Fruit fly (Drosophila melanogaster) whole organism, embryonic: ENCODE results near the gene Baldspot.

Experiments
- Adf1 ChIP-seq: fragments of 200-800 bp; sonication (Bioruptor generic); IDR thresholded peaks from 2 replicates; pipeline ENCODE4 v1.3.6; 2022; ENCODE audit warnings: missing biosample characterization, missing genetic modification characterization
- CG10147 ChIP-seq: fragments of 200-800 bp; sonication (Bioruptor generic); optimal IDR thresholded peaks from 2 replicates; lab custom pipeline; 2019; ENCODE audit warnings: missing biosample characterization, mild to moderate bottlenecking, missing genetic modification characterization, moderate library complexity
- CG10543 ChIP-seq: fragments of 200-800 bp; sonication (Bioruptor generic); optimal IDR thresholded peaks from 3 replicates; lab custom pipeline; 2017; ENCODE audit warnings: missing biosample characterization, mild to moderate bottlenecking, missing genetic modification characterization, moderate library complexity
- CG11085 ChIP-seq: fragments of 200-800 bp; sonication (Bioruptor generic); IDR thresholded peaks from 2 replicates; pipeline ENCODE4 v1.3.6; 2022; ENCODE audit warnings: missing biosample characterization, missing genetic modification characterization
- CG11696 ChIP-seq: fragments of 200-800 bp; sonication (Bioruptor generic); IDR thresholded peaks from 2 replicates; pipeline ENCODE4 v1.3.6; 2022; ENCODE audit warnings: missing biosample characterization, missing genetic modification characterization
- CG12219 ChIP-seq: fragments of 200-800 bp; sonication (Bioruptor generic); optimal IDR thresholded peaks from 3 replicates; lab custom pipeline; 2018; ENCODE audit warnings: missing biosample characterization, mild to moderate bottlenecking, missing genetic modification characterization
- CG14014 ChIP-seq: fragments of 200-800 bp; sonication (Bioruptor generic); IDR thresholded peaks from 2 replicates; pipeline ENCODE4 v1.3.6; 2022; ENCODE audit warnings: missing biosample characterization, missing genetic modification characterization
- CG15011 ChIP-seq: fragments of 200-800 bp; sonication (Bioruptor generic); optimal IDR thresholded peaks from 3 replicates; lab custom pipeline; 2018; ENCODE audit warnings: missing biosample characterization, mild to moderate bottlenecking, missing genetic modification characterization
- CG1603 ChIP-seq: fragments of 200-800 bp; sonication (Bioruptor generic); optimal IDR thresholded peaks from 2 replicates; lab custom pipeline; 2019; ENCODE audit warnings: missing biosample characterization, mild to moderate bottlenecking, missing genetic modification characterization, moderate library complexity
- CG17328 ChIP-seq: fragments of 200-800 bp; sonication (Bioruptor generic); IDR thresholded peaks from 2 replicates; pipeline ENCODE4 v1.3.6; 2022; ENCODE audit warnings: missing biosample characterization, missing genetic modification characterization
- CG17612 ChIP-seq: fragments of 200-800 bp; sonication (Bioruptor generic); IDR thresholded peaks from 2 replicates; pipeline ENCODE4 v1.3.6; 2022; ENCODE audit warnings: missing biosample characterization, missing genetic modification characterization
- CG18764 ChIP-seq: fragments of 200-800 bp; sonication (Bioruptor generic); optimal IDR thresholded peaks from 3 replicates; lab custom pipeline; 2016; ENCODE audit warnings: missing biosample characterization, missing genetic modification characterization
- CG2875 ChIP-seq: fragments of 200-800 bp; sonication (Bioruptor generic); optimal IDR thresholded peaks from 2 replicates; lab custom pipeline; 2017; ENCODE audit warnings: missing biosample characterization, mild to moderate bottlenecking, missing genetic modification characterization, missing genetic modification reagents
- CG33213 ChIP-seq: fragments of 200-800 bp; sonication (Bioruptor generic); optimal IDR thresholded peaks from 3 replicates; lab custom pipeline; 2016; ENCODE audit warnings: missing biosample characterization, missing genetic modification characterization
- CG34224 ChIP-seq: fragments of 200-800 bp; sonication (Bioruptor generic); IDR thresholded peaks from 3 replicates; pipeline ENCODE4 v1.3.6; 2022; ENCODE audit warnings: missing biosample characterization, missing genetic modification characterization; ENCODE audit not compliant: partially characterized antibody
- CG3838 ChIP-seq: fragments of 200-800 bp; sonication (Bioruptor generic); optimal IDR thresholded peaks from 3 replicates; lab custom pipeline; 2016; ENCODE audit warnings: missing biosample characterization, missing genetic modification characterization
- CG5245 ChIP-seq: fragments of 200-800 bp; sonication (Bioruptor generic); optimal IDR thresholded peaks from 3 replicates; lab custom pipeline; 2016; ENCODE audit warnings: missing biosample characterization, missing genetic modification characterization
- CG6254 ChIP-seq: fragments of 200-800 bp; sonication (Bioruptor generic); optimal IDR thresholded peaks from 3 replicates; lab custom pipeline; 2017; ENCODE audit warnings: mild to moderate bottlenecking, missing biosample characterization, missing genetic modification reagents, missing genetic modification characterization
- CG7556 ChIP-seq: fragments of 200-800 bp; sonication (Bioruptor generic); optimal IDR thresholded peaks from 2 replicates; lab custom pipeline; 2017; ENCODE audit warnings: missing biosample characterization, mild to moderate bottlenecking, missing genetic modification characterization
- CG7839 ChIP-seq: fragments of 200-800 bp; sonication (Bioruptor generic); optimal IDR thresholded peaks from 3 replicates; lab custom pipeline; 2018; ENCODE audit warnings: missing biosample characterization, mild to moderate bottlenecking, missing genetic modification characterization, moderate library complexity
- CG9215 ChIP-seq: fragments of 200-800 bp; sonication (Bioruptor generic); IDR thresholded peaks from 2 replicates; pipeline ENCODE4 v1.3.6; 2022; ENCODE audit warnings: missing biosample characterization, missing genetic modification characterization
- Dad ChIP-seq: fragments of 200-800 bp; sonication (Bioruptor generic); optimal IDR thresholded peaks from 3 replicates; lab custom pipeline; 2016; ENCODE audit warnings: missing biosample characterization, missing genetic modification characterization
- Dbx ChIP-seq: fragments of 200-800 bp; sonication (Bioruptor generic); IDR thresholded peaks from 3 replicates; pipeline ENCODE4 v1.3.6; 2022; ENCODE audit warnings: missing biosample characterization, missing genetic modification characterization
- Dfd ChIP-seq, 2 experiments: fragments of >200 bp; optimal IDR thresholded peaks; 2 replicates each; lab custom pipeline; 2017; ENCODE audit warnings: missing biosample characterization in 2 of 2, missing genetic modification characterization in 2 of 2
- Dll ChIP-seq: fragments of 200-800 bp; sonication (Bioruptor generic); IDR thresholded peaks from 4 replicates; pipeline ENCODE4 v1.3.6; 2022; ENCODE audit warnings: missing biosample characterization, missing genetic modification characterization; ENCODE audit not compliant: partially characterized antibody
- Eip74EF ChIP-seq, 2 experiments: fragments of 200-800 bp in 1 of 2; fragments of >200 bp in 1 of 2; sonication (Bioruptor generic) in 1 of 2; optimal IDR thresholded peaks; 2 replicates each; lab custom pipeline; 2017 to 2019; ENCODE audit warnings: missing biosample characterization in 2 of 2, missing genetic modification characterization in 2 of 2, mild to moderate bottlenecking in 1 of 2, moderate library complexity in 1 of 2
- Fer2 ChIP-seq: fragments of 200-800 bp; sonication (Bioruptor generic); optimal IDR thresholded peaks from 2 replicates; lab custom pipeline; 2018; ENCODE audit warnings: missing biosample characterization, mild to moderate bottlenecking, missing genetic modification characterization, moderate library complexity
- HLH4C ChIP-seq: fragments of 200-800 bp; sonication (Bioruptor generic); IDR thresholded peaks from 3 replicates; pipeline ENCODE4 v1.3.6; 2022; ENCODE audit warnings: missing biosample characterization, missing genetic modification characterization; ENCODE audit not compliant: partially characterized antibody
- Myb ChIP-seq: fragments of 200-800 bp; sonication (Bioruptor generic); optimal IDR thresholded peaks from 2 replicates; lab custom pipeline; 2016; ENCODE audit warnings: missing biosample characterization, missing genetic modification characterization
- Opbp ChIP-seq: fragments of 200-800 bp; sonication (Bioruptor generic); IDR thresholded peaks from 3 replicates; pipeline ENCODE4 v1.3.6; 2022; ENCODE audit warnings: missing biosample characterization, missing genetic modification characterization; ENCODE audit not compliant: partially characterized antibody
- Side ChIP-seq: fragments of 200-800 bp; sonication (Bioruptor generic); optimal IDR thresholded peaks from 2 replicates; lab custom pipeline; 2016; ENCODE audit warnings: missing biosample characterization, missing genetic modification characterization
- Sin3A ChIP-seq: fragments of >200 bp; optimal IDR thresholded peaks from 2 replicates; lab custom pipeline; 2018
- Sry-β ChIP-seq: fragments of 200-800 bp; sonication (Bioruptor generic); optimal IDR thresholded peaks from 2 replicates; lab custom pipeline; 2018; ENCODE audit warnings: missing biosample characterization, mild to moderate bottlenecking, missing genetic modification characterization, moderate library complexity
- bsh ChIP-seq, 2 experiments: fragments of 200-800 bp; sonication (Bioruptor generic); optimal IDR thresholded peaks; 2 replicates each; lab custom pipeline; 2017 to 2018; ENCODE audit warnings: mild to moderate bottlenecking in 2 of 2, missing biosample characterization in 2 of 2, missing genetic modification characterization in 2 of 2, moderate library complexity in 1 of 2
- caup ChIP-seq: fragments of 200-800 bp; sonication (Bioruptor generic); optimal IDR thresholded peaks from 3 replicates; lab custom pipeline; 2017; ENCODE audit warnings: missing biosample characterization, mild to moderate bottlenecking, missing genetic modification characterization, moderate library complexity; ENCODE audit not compliant: severe bottlenecking
- dimm ChIP-seq: fragments of 200-800 bp; sonication (Bioruptor generic); IDR thresholded peaks from 2 replicates; pipeline ENCODE4 v1.3.6; 2022; ENCODE audit warnings: missing biosample characterization, missing genetic modification characterization
- exex ChIP-seq: fragments of 200-800 bp; sonication (Bioruptor generic); optimal IDR thresholded peaks from 4 replicates; lab custom pipeline; 2018; ENCODE audit warnings: missing biosample characterization, mild to moderate bottlenecking, missing genetic modification characterization, moderate library complexity
- hkb ChIP-seq, 2 experiments: fragments of 200-800 bp in 1 of 2; fragments of >200 bp in 1 of 2; sonication (Bioruptor generic) in 1 of 2; IDR thresholded peaks in 1 of 2; optimal IDR thresholded peaks in 1 of 2; 2 replicates each; pipeline versions ENCODE4 v1.3.6 to Lab custom; 2017 to 2022; ENCODE audit warnings: missing biosample characterization in 1 of 2, missing genetic modification characterization in 1 of 2
- insv ChIP-seq, 2 experiments: fragments of 200-800 bp; sonication (Bioruptor generic); optimal IDR thresholded peaks; 3 replicates each; lab custom pipeline; 2016 to 2018; ENCODE audit warnings: missing biosample characterization in 2 of 2, missing genetic modification characterization in 2 of 2
- klu ChIP-seq: fragments of 200-800 bp; sonication (Bioruptor generic); IDR thresholded peaks from 2 replicates; pipeline ENCODE4 v1.3.6; 2022; ENCODE audit warnings: missing biosample characterization, missing genetic modification characterization
- maf-S ChIP-seq: fragments of 200-800 bp; sonication (Bioruptor generic); optimal IDR thresholded peaks from 2 replicates; lab custom pipeline; 2016; ENCODE audit warnings: missing biosample characterization, missing genetic modification characterization
- nerfin-2 ChIP-seq: fragments of 200-800 bp; sonication (Bioruptor generic); IDR thresholded peaks from 2 replicates; pipeline ENCODE4 v1.3.6; 2022; ENCODE audit warnings: missing biosample characterization, missing genetic modification characterization; ENCODE audit not compliant: partially characterized antibody
- otp ChIP-seq: fragments of 200-800 bp; sonication (Bioruptor generic); IDR thresholded peaks from 3 replicates; pipeline ENCODE4, ENCODE4 v1.3.6; 2022; ENCODE audit warnings: missing biosample characterization, missing genetic modification characterization
- ranshi ChIP-seq: fragments of 200-800 bp; sonication (Bioruptor generic); IDR thresholded peaks from 2 replicates; pipeline ENCODE4 v1.3.6; 2022; ENCODE audit warnings: missing biosample characterization, missing genetic modification characterization
- sc ChIP-seq, 3 experiments: fragments of >200 bp in 2 of 3; fragments of 200-800 bp in 1 of 3; sonication (Bioruptor generic) in 1 of 3; optimal IDR thresholded peaks; 2 replicates in 2 of 3; 3 replicates in 1 of 3; lab custom pipeline; 2017; ENCODE audit warnings: mild to moderate bottlenecking in 1 of 3, missing biosample characterization in 1 of 3, missing genetic modification characterization in 1 of 3, missing genetic modification reagents in 1 of 3
- sug ChIP-seq: fragments of 200-800 bp; optimal IDR thresholded peaks from 2 replicates; lab custom pipeline; 2019; ENCODE audit warnings: missing biosample characterization, mild to moderate bottlenecking, missing genetic modification characterization, moderate library complexity
- tll ChIP-seq, 2 experiments: fragments of 200-800 bp in 1 of 2; fragments of >200 bp in 1 of 2; sonication (Bioruptor generic) in 1 of 2; optimal IDR thresholded peaks; 2 replicates each; lab custom pipeline; 2017 to 2019; ENCODE audit warnings: missing biosample characterization in 2 of 2, missing genetic modification characterization in 2 of 2, mild to moderate bottlenecking in 1 of 2, moderate library complexity in 1 of 2
- unc-4 ChIP-seq: fragments of 200-800 bp; sonication (Bioruptor generic); IDR thresholded peaks from 2 replicates; pipeline ENCODE4 v1.3.6; 2022; ENCODE audit warnings: missing biosample characterization, missing genetic modification characterization; ENCODE audit not compliant: partially characterized antibody

Baldspot gene

DNA sequence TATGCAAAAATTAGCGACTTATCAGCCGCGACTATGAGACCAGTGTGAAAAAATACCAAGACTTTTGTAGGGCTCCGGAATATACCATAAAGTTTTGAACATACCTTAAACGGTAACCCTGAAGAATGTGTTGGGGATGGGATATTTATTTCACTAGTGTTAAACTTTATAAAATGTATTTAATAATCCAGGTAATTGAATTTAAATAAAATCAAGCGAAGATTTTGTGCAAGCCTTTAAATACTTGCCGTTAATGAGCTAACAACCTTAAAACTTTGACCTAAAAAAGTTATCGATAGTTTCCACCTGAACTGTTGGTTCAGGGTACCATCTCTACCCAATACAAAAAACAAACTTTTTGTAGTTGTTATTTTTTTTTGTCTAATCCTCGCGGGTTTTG is 49.3 kb downstream of the Baldspot start, which contains the start of gene CG4101 (continued):
- peak; percentile 53 for TF ChIP-seq CG7556 (GFP tag; lab: Kevin White, UChicago)
- peak; percentile 71 for TF ChIP-seq HLH4C (GFP tag; lab: Robert Waterston, UW)
- peak; percentile 93 for TF ChIP-seq Dll
- TF ChIP-seq CG7839 (tag; lab: Kevin White, UChicago): peak; percentile 79
- TF ChIP-seq ranshi: peak; percentile 71; the same call in 1 of the 2 replicates
- TF ChIP-seq CG6254 (GFP tag; lab: Kevin White, UChicago): peak; percentile 42
- peak; percentile 70; the same call in 2 of the 3 replicates for TF ChIP-seq Opbp (GFP tag; lab: Robert Waterston, UW)
- TF ChIP-seq hkb (optimal IDR thresholded peaks at IDR 0.05; lab: Kevin White, UChicago): peak; percentile 42
- peak; percentile 71 for TF ChIP-seq hkb (GFP tag; IDR thresholded peaks at IDR 0.05; lab: Robert Waterston, UW)
- TF ChIP-seq otp (GFP tag; lab: Robert Waterston, UW): peak; percentile 66; the same call in 2 of the 3 replicates
- peak; percentile 88 for TF ChIP-seq sug (tag; lab: Kevin White, UChicago)
- peak; percentile 69 for TF ChIP-seq CG17328 (GFP tag; lab: Robert Waterston, UW)
- TF ChIP-seq CG15011 (GFP tag; lab: Kevin White, UChicago): peak; percentile 54
- TF ChIP-seq tll (GFP tag; optimal IDR thresholded peaks at IDR 0.05; lab: Kevin White, UChicago): peak in 1 of 2 experiments; percentile 45
- TF ChIP-seq unc-4 (GFP tag; lab: Robert Waterston, UW): peak; percentile 89
- TF ChIP-seq nerfin-2 (GFP tag; lab: Robert Waterston, UW): no peak
- TF ChIP-seq Eip74EF (GFP tag; optimal IDR thresholded peaks at IDR 0.05; lab: Kevin White, UChicago): peak in 1 of 2 experiments; percentile 34
- peak; percentile 61; the same call in 1 of the 2 replicates for TF ChIP-seq CG11696 (GFP tag; lab: Robert Waterston, UW)
- peak; percentile 53 for TF ChIP-seq exex (tag; lab: Kevin White, UChicago)
- TF ChIP-seq CG34224 (GFP tag; lab: Robert Waterston, UW): peak; percentile 87
- TF ChIP-seq Dbx: peak; percentile 86
- TF ChIP-seq CG3838 (GFP tag; lab: Kevin White, UChicago): peak; percentile 88
- TF ChIP-seq dimm: no peak
- peak; percentile 52 for TF ChIP-seq CG18764
- TF ChIP-seq CG10543 (GFP tag; lab: Kevin White, UChicago): peak; percentile 81
- TF ChIP-seq CG12219: peak; percentile 64
- TF ChIP-seq klu (GFP tag; lab: Robert Waterston, UW): peak; percentile 75
- peak; percentile 73 for TF ChIP-seq CG33213 (GFP tag; lab: Kevin White, UChicago)
- TF ChIP-seq Fer2 (tag; lab: Kevin White, UChicago): peak; percentile 65
- peak; percentile 74 for TF ChIP-seq maf-S
- TF ChIP-seq CG10147 (GFP tag; lab: Kevin White, UChicago): peak; percentile 82
- peak in 1 of 2 experiments; percentile 44 for TF ChIP-seq insv (GFP tag; optimal IDR thresholded peaks at IDR 0.05; lab: Kevin White, UChicago)
- TF ChIP-seq CG2875 (GFP tag; lab: Kevin White, UChicago): peak; percentile 11
- peak; percentile 74 for TF ChIP-seq caup (GFP tag; lab: Kevin White, UChicago)
- TF ChIP-seq CG11085 (GFP tag; lab: Robert Waterston, UW): peak; percentile 46; the same call in 1 of the 2 replicates
- peak; percentile 71 for TF ChIP-seq CG1603 (tag; lab: Kevin White, UChicago)
- TF ChIP-seq sc (optimal IDR thresholded peaks at IDR 0.05; lab: Kevin White, UChicago): no peak
- no peak for TF ChIP-seq sc (GFP tag; optimal IDR thresholded peaks at IDR 0.05; lab: Kevin White, UChicago)
- TF ChIP-seq Dfd (GFP tag; optimal IDR thresholded peaks at IDR 0.05; lab: Kevin White, UChicago): no peak
- TF ChIP-seq bsh (GFP tag; optimal IDR thresholded peaks at IDR 0.05; lab: Kevin White, UChicago): peak; percentile 35 to 79
- TF ChIP-seq CG17612: no peak
- TF ChIP-seq Myb: peak; percentile 62
- TF ChIP-seq CG14014 (GFP tag; lab: Robert Waterston, UW): peak; percentile 84
- TF ChIP-seq Sin3A (lab: Kevin White, UChicago): peak; percentile 43
- TF ChIP-seq Adf1 (GFP tag; lab: Robert Waterston, UW): peak; percentile 51
- TF ChIP-seq Dad (GFP tag; lab: Kevin White, UChicago): peak; percentile 41
- TF ChIP-seq CG9215 (GFP tag; lab: Robert Waterston, UW): peak; percentile 80
- peak; percentile 70 for TF ChIP-seq Side (GFP tag; lab: Kevin White, UChicago)
- peak; percentile 55 for TF ChIP-seq CG5245 (GFP tag; lab: Kevin White, UChicago)
- TF ChIP-seq Sry-β: no peak
